Worm (Caenorhabditis elegans) whole organism, late embryonic: ENCODE measurements around the gene vab-1.

ENCODE experiments used
- ama-1 ChIP-seq: fragments of 150-350 bp; optimal IDR thresholded peaks from 2 replicates; lab custom pipeline; 2014
- ceh-31 ChIP-seq: sonication (generic microtip); optimal IDR thresholded peaks from 2 replicates; lab custom pipeline; 2016; ENCODE audit warnings: missing genetic modification characterization, missing compliant biosample characterization
- ceh-34 ChIP-seq: sonication (generic microtip); optimal IDR thresholded peaks from 2 replicates; lab custom pipeline; 2016; ENCODE audit warnings: mild to moderate bottlenecking, missing genetic modification characterization, missing compliant biosample characterization
- hlh-6 ChIP-seq: sonication (generic microtip); optimal IDR thresholded peaks from 2 replicates; lab custom pipeline; 2016; ENCODE audit warnings: missing genotype, missing genetic modification characterization, missing compliant biosample characterization
- nfya-1 ChIP-seq: sonication (generic microtip); optimal IDR thresholded peaks from 2 replicates; lab custom pipeline; 2017; ENCODE audit warnings: missing genetic modification characterization, mild to moderate bottlenecking, missing compliant biosample characterization, antibody characterized with exemption, moderate library complexity
- nhr-11 ChIP-seq: fragments of 150-350 bp; optimal IDR thresholded peaks from 2 replicates; lab custom pipeline; 2014; ENCODE audit warnings: missing biosample characterization, missing genetic modification characterization
- pag-3 ChIP-seq: sonication (generic microtip); optimal IDR thresholded peaks from 2 replicates; lab custom pipeline; 2016; ENCODE audit warnings: missing compliant biosample characterization, missing genetic modification characterization, borderline replicate concordance
- sox-4 ChIP-seq: sonication (generic microtip); optimal IDR thresholded peaks from 2 replicates; lab custom pipeline; 2017; ENCODE audit warnings: mild to moderate bottlenecking, missing genetic modification characterization, inconsistent platforms, missing compliant biosample characterization
- unc-42 ChIP-seq: sonication (generic microtip); optimal IDR thresholded peaks from 2 replicates; lab custom pipeline; 2016; ENCODE audit warnings: missing genotype, missing genetic modification characterization, missing compliant biosample characterization
- unc-86 ChIP-seq: sonication (generic microtip); optimal IDR thresholded peaks from 2 replicates; lab custom pipeline; 2016; ENCODE audit warnings: missing genetic modification characterization, missing compliant biosample characterization

- TF ChIP-seq unc-86 (no peak), nfya-1 (tag; lab: Kevin White, UChicago) (no peak), nhr-11 (tag; lab: Kevin White, UChicago) (no peak), ceh-34 (no peak), pag-3 (no peak), ama-1 (lab: Kevin White, UChicago) (no peak), unc-42 (tag; lab: Kevin White, UChicago) (no peak), ceh-31 (tag; lab: Kevin White, UChicago) (no peak), sox-4 (tag; lab: Kevin White, UChicago) (no peak), hlh-6 (no peak)
These were observed 5.6 kb downstream of the vab-1 start for ce11 chrII:4577391-4577790.
